Worm (Caenorhabditis elegans): ENCODE results near the gene F21C10.5.

The F21C10.5 gene

DNA sequence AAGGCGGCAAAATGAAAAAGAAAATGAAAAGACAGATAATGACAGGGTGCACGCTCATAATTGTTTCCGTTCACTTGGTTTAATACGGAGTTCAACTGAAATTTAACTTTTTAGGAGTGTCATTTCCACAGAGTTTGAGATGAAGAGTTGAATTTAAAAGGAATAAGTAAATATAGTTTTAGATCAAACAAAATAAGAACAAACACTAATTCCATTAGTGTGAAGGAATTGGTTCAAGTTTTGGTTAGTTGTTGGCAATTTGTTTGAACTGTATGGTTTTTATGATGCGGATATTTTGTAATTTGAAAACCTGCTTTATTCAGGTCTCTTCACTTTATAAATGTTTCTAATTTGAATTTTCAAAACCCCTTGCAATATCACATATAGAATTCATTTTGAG lies 31.2 kb downstream of the F21C10.5 start, which contains the start of gene B0222.15:
Gene B0222.15, minus strand, starts transcription at position 101 of the 400 bp plus-strand sequence.
- TF ChIP-seq nhr-11 (tag; optimal IDR thresholded peaks at IDR 0.05) = no peak
- no peak for TF ChIP-seq ztf-4 (tag; optimal IDR thresholded peaks at IDR 0.05)
- no peak for TF ChIP-seq lsy-2 (tag; optimal IDR thresholded peaks at IDR 0.05)
- no peak for TF ChIP-seq ztf-11 (tag; optimal IDR thresholded peaks at IDR 0.05)
- no peak for TF ChIP-seq nhr-6 (tag; optimal IDR thresholded peaks at IDR 0.05)
- no peak for TF ChIP-seq lin-13 (GFP tag; optimal IDR thresholded peaks at IDR 0.05)
- TF ChIP-seq aly-2 (tag; optimal IDR thresholded peaks at IDR 0.05) = no peak
- no peak for TF ChIP-seq peb-1 (tag; optimal IDR thresholded peaks at IDR 0.05)
- no peak for TF ChIP-seq ZK546.5 (tag; optimal IDR thresholded peaks at IDR 0.05)
- no peak for TF ChIP-seq mab-5 (tag; optimal IDR thresholded peaks at IDR 0.05)
- TF ChIP-seq elt-3 (tag; optimal IDR thresholded peaks at IDR 0.05) = no peak
- no peak for TF ChIP-seq ztf-1 (GFP tag; conservative IDR thresholded peaks at IDR 0.05)
- TF ChIP-seq alr-1 (tag; optimal IDR thresholded peaks at IDR 0.05) = no peak
- TF ChIP-seq nhr-12 (tag; optimal IDR thresholded peaks at IDR 0.05) = no peak
- no peak for TF ChIP-seq nhr-129 (tag; optimal IDR thresholded peaks at IDR 0.05)
- TF ChIP-seq nhr-25 (tag; optimal IDR thresholded peaks at IDR 0.05) = no peak
- TF ChIP-seq snpc-4 (tag; optimal IDR thresholded peaks at IDR 0.05) = no peak
- TF ChIP-seq skn-1 (tag; optimal IDR thresholded peaks at IDR 0.05) = no peak
- no peak for TF ChIP-seq Y55F3AM.14 (GFP tag; optimal IDR thresholded peaks at IDR 0.05)

DNA sequence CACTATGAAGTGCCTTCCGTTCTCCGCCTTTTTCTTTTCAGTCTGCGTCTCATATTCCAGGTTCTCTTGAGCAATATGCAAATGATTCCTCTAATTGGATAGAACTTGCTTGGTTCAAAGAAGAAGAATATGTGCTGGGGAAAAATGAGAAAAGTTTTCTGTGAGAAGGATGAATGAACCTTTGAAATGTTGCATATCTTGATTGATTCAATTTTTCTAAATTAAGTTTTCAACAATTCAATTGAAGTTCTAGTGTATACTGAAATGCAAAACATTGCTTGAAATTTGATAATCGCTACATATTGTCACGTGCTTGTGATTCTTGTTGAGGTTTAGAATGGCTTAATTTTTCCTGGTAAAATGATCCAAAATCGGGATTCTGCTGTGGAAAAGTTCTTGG lies 32.2 kb downstream of the F21C10.5 start:
- TF ChIP-seq ama-1 (optimal IDR thresholded peaks at IDR 0.05) (no peak), nhr-11 (tag; optimal IDR thresholded peaks at IDR 0.05) (no peak), nhr-10 (tag; optimal IDR thresholded peaks at IDR 0.05) (no peak), unc-62 (GFP tag; optimal IDR thresholded peaks at IDR 0.05) (no peak), unc-39 (tag; optimal IDR thresholded peaks at IDR 0.05) (no peak), peb-1 (tag; optimal IDR thresholded peaks at IDR 0.05) (no peak), lin-11 (tag; optimal IDR thresholded peaks at IDR 0.05) (no peak), ztf-4 (tag; optimal IDR thresholded peaks at IDR 0.05) (no peak), alr-1 (tag; optimal IDR thresholded peaks at IDR 0.05) (no peak), nhr-21 (tag; optimal IDR thresholded peaks at IDR 0.05) (no peak), skn-1 (tag; optimal IDR thresholded peaks at IDR 0.05) (no peak), crh-2 (tag; optimal IDR thresholded peaks at IDR 0.05) (no peak)

ce11 chrV:9159146-9159717 lies 33.8 kb downstream of the F21C10.5 start:
- peak; percentile 18 for TF ChIP-seq ama-1 (optimal IDR thresholded peaks at IDR 0.05)
- TF ChIP-seq nhr-25 (tag; optimal IDR thresholded peaks at IDR 0.05) = peak; percentile 40

DNA sequence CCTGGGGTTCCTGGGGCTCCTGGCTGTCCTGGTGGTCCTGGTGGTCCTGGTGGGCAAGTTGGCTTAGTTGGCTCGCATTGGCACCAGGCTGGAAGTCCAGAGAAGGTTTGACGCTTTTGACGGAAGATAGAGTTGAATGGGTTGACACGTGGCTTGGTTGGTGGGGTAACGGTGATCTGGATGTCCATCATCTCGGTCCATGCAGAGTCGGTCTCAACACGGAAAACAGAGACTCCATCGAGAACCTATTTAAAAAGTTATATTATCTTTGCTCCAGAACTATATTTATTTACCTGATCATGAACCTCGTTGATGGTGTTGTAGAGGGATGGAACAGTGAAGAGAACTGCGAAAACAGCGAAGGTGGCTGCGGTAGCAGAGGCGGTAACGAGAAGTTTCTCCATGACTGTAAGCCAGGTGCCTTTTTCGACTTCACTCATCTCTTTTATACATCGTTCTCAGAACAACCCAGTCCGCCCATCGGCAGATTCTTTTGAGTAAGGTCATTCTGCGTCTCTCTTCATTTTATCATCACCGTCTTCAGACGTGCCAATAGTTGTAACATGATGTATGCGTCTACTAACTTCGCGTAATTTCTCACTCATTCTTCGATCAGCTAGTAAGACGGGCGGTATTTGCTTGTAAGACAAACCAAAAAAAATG lies 34.9 kb downstream of the F21C10.5 start, which contains the start of gene col-144:
Gene col-144, minus strand, starts transcription at position 419 of the 663 bp plus-strand sequence.
- TF ChIP-seq sma-9 (GFP tag; optimal IDR thresholded peaks at IDR 0.05) (peak; percentile 25), sma-9 (tag; optimal IDR thresholded peaks at IDR 0.05) (no peak), peb-1 (tag; optimal IDR thresholded peaks at IDR 0.05) (no peak), mab-5 (tag; optimal IDR thresholded peaks at IDR 0.05) (no peak), F13H6.1 (tag; optimal IDR thresholded peaks at IDR 0.05) (no peak), R02D3.7 (tag; optimal IDR thresholded peaks at IDR 0.05) (no peak), lsy-2 (tag; optimal IDR thresholded peaks at IDR 0.05) (no peak), sem-4 (tag; optimal IDR thresholded peaks at IDR 0.05) (no peak), mbf-1 (tag; optimal IDR thresholded peaks at IDR 0.05) (no peak), skn-1 (tag; optimal IDR thresholded peaks at IDR 0.05) (no peak), ZK546.5 (tag; optimal IDR thresholded peaks at IDR 0.05) (no peak), egl-27 (tag; optimal IDR thresholded peaks at IDR 0.05) (no peak), blmp-1 (tag; optimal IDR thresholded peaks at IDR 0.05; ENCODE audit: insufficient read depth) (peak; percentile 57), nhr-6 (tag; optimal IDR thresholded peaks at IDR 0.05) (no peak), Y55F3AM.14 (GFP tag; optimal IDR thresholded peaks at IDR 0.05) (no peak), unc-62 (GFP tag; optimal IDR thresholded peaks at IDR 0.05) (no peak), nhr-77 (tag; optimal IDR thresholded peaks at IDR 0.05) (no peak), sma-3 (GFP tag; optimal IDR thresholded peaks at IDR 0.05) (peak; percentile 28), ceh-16 (tag; optimal IDR thresholded peaks at IDR 0.05) (no peak), ztf-4 (tag; optimal IDR thresholded peaks at IDR 0.05) (no peak), ama-1 (optimal IDR thresholded peaks at IDR 0.05) (peak; percentile 20), mdl-1 (tag; optimal IDR thresholded peaks at IDR 0.05) (no peak), lin-13 (GFP tag; optimal IDR thresholded peaks at IDR 0.05) (no peak), unc-55 (GFP tag; optimal IDR thresholded peaks at IDR 0.05) (no peak), elt-1 (tag; optimal IDR thresholded peaks at IDR 0.05) (no peak), zag-1 (tag; optimal IDR thresholded peaks at IDR 0.05) (no peak), gmeb-1 (tag; optimal IDR thresholded peaks at IDR 0.05) (no peak), nhr-25 (tag; optimal IDR thresholded peaks at IDR 0.05) (peak; percentile 68), nhr-12 (tag; optimal IDR thresholded peaks at IDR 0.05) (no peak), lin-39 (tag; optimal IDR thresholded peaks at IDR 0.05) (no peak), ztf-11 (tag; optimal IDR thresholded peaks at IDR 0.05) (no peak), unc-39 (tag; optimal IDR thresholded peaks at IDR 0.05) (no peak), fos-1 (tag; optimal IDR thresholded peaks at IDR 0.05) (no peak), crh-2 (tag; optimal IDR thresholded peaks at IDR 0.05) (peak; percentile 10), nhr-129 (tag; optimal IDR thresholded peaks at IDR 0.05) (no peak), lin-11 (tag; optimal IDR thresholded peaks at IDR 0.05) (no peak)
